Worm (Caenorhabditis elegans): Measurements from ENCODE around the gene gtap-1.

DNA sequence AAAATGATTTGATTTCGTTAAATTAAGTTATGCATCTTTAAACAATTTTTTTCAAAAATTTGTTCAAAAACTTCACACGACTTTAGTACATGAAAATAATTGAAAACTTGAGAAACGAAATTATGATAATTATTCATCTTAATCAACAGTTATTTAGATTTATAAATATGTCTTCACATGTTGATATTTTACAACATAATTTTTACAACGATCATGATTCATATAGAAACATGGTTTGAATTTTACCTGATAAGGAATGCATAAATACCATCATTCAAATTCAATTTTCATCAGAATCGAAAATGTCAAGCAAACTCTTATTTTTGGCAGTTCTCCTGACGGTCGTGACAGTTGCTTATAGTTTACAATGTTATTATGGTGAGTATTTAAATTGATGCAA lies 30.9 kb upstream of the gtap-1 start, which contains the start of gene tag-234:
- no peak for TF ChIP-seq efl-1 (optimal IDR thresholded peaks at IDR 0.05)
- no peak for TF ChIP-seq efl-1 (GFP tag; optimal IDR thresholded peaks at IDR 0.05 in 1 of 2)
- TF ChIP-seq fkh-10 (GFP tag; optimal IDR thresholded peaks at IDR 0.05) = no peak
- TF ChIP-seq ceh-82 (tag; optimal IDR thresholded peaks at IDR 0.05) = no peak
- no peak for TF ChIP-seq elt-3 (tag; optimal IDR thresholded peaks at IDR 0.05)

All from whole organism, L1 larva.